Worm (Caenorhabditis elegans) whole organism, L1 larva: ENCODE results near the gene rpt-6.

Source experiments
- ama-1 ChIP-seq: fragments of 150-350 bp; optimal IDR thresholded peaks from 2 replicates; lab custom pipeline; 2014
- ces-1 ChIP-seq: fragments of 150-350 bp; optimal IDR thresholded peaks from 2 replicates; lab custom pipeline; 2014; ENCODE audit warnings: missing biosample characterization, missing genetic modification reagents, missing genetic modification characterization
- egl-27 ChIP-seq, 2 experiments: fragments of 150-350 bp in 1 of 2; sonication (generic microtip); optimal IDR thresholded peaks; 3 replicates each; lab custom pipeline; 2017 to 2018; ENCODE audit warnings: missing biosample characterization in 2 of 2, missing genetic modification characterization in 2 of 2, missing genetic modification reagents in 2 of 2
- lir-3 ChIP-seq: sonication (generic microtip); optimal IDR thresholded peaks from 2 replicates; lab custom pipeline; 2016; ENCODE audit warnings: mild to moderate bottlenecking, missing genetic modification characterization, moderate library complexity, missing compliant biosample characterization; ENCODE audit not compliant: poor library complexity
- mep-1 ChIP-seq: fragments of 150-350 bp; optimal IDR thresholded peaks from 2 replicates; lab custom pipeline; 2014; ENCODE audit warnings: missing biosample characterization, missing genetic modification characterization
- unc-62 ChIP-seq: fragments of 150-350 bp; optimal IDR thresholded peaks from 2 replicates; lab custom pipeline; 2014; ENCODE audit warnings: missing biosample characterization, missing genetic modification reagents, missing genetic modification characterization

DNA sequence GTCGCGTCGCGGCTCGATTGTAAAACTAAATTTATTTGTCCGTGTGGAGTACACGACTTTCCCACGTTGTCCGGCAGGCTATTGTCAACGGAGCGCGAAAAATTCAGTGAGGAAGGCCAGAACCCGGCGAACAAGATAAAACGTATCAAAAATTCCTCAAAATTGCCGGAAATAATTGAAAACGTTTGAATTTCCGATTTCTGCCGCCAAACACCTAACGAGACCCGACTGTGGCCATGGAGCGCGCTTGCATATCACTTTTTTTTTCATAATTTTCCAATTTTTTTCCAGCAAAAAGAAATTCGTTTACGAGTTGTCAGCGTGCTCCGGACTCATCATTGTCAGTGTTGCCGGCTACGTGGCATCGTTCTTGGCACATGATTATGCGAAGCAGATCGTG, 28.2 kb downstream of the rpt-6 start:
- TF ChIP-seq mep-1 (tag; lab: Kevin White, UChicago) (no peak), lir-3 (tag; lab: Kevin White, UChicago) (no peak), ces-1 (no peak), egl-27 (tag; optimal IDR thresholded peaks at IDR 0.05; lab: Kevin White, UChicago) (no peak), unc-62 (GFP tag; lab: Kevin White, UChicago) (no peak), ama-1 (lab: Kevin White, UChicago) (no peak)
